1 fruit fly cellular context compared by ENCODE assay signal in the genomic region with DNA sequence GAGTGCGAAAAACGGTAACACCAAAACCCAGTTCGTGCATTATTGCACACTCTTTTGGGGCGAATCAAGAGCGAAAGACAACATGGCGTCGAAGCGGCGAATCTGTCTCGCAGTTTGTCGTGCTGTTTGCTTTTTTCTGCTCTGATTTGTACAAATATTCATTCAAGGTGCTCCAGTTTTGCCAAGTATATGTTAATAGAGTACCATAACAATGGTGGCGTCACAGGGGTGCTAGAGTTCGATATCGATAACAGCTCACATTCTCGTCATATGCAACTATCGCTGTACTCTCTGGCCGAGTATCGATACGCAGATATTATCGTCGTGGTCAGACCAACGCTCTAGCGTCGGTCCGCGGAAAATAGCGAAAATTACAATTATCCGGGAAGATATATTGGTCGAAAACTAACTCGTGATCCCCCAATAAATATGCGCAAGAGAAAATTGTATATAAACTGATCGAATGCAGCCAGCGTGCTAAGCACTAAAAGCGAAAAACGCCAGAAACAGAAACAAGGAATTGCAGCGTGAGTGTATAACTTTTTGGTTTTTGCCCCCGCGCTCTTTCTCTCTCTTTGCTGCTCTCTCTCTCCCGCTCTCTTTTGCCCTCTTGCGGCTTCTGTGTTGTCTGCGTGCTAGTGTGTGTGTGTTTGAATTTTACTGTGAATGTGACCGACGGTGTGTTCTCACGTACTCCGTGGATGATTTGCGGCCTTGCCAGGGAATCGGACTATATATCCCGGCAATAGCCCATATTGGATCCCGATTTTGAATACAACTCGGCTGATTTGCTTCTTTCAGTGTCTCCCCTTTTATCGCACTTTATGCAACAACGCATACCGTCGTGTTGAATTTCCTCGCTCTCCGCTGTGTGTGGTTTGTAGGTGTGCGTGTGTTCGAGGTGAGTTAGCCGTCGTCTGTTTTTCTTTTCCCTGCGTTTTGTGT.
TF ChIP-seq lines count a peak whose summit lies in the region.

Gene flfl, plus strand, starts transcription at position 298 of the 945 bp plus-strand sequence.

TF ChIP-seq in whole organism, embryonic, 481 proteins besides CTCF, POLR2A, EP300 and RAD21 (continued from another document and continues in another):
- TF ChIP-seq peb (GFP tag; IDR thresholded peaks at IDR 0.05; lab: Robert Waterston, UW) (no peak), CG5180 (GFP tag; optimal IDR thresholded peaks at IDR 0.05; lab: Kevin White, UChicago) (peak; percentile 0), CG10321 (GFP tag; IDR thresholded peaks at IDR 0.05; lab: Robert Waterston, UW) (no peak), CG11456 (GFP tag; IDR thresholded peaks at IDR 0.05; lab: Robert Waterston, UW) (no peak), Myb (GFP tag; optimal IDR thresholded peaks at IDR 0.05; lab: Kevin White, UChicago) (peak; percentile 81), HLH3B (GFP tag; IDR thresholded peaks at IDR 0.05; lab: Robert Waterston, UW) (no peak), gsb-n (tag; optimal IDR thresholded peaks at IDR 0.05; lab: Kevin White, UChicago) (no peak), CG13775 (GFP tag; optimal IDR thresholded peaks at IDR 0.05; lab: Kevin White, UChicago) (no peak), mam (GFP tag; optimal IDR thresholded peaks at IDR 0.05; lab: Kevin White, UChicago) (peak; percentile 35), Rfx (GFP tag; IDR thresholded peaks at IDR 0.05; lab: Robert Waterston, UW) (no peak), fd3F (GFP tag; optimal IDR thresholded peaks at IDR 0.05; lab: Kevin White, UChicago) (no peak), Asciz (GFP tag; optimal IDR thresholded peaks at IDR 0.05; lab: Kevin White, UChicago) (no peak), twi (tag; optimal IDR thresholded peaks at IDR 0.05; lab: Kevin White, UChicago) (no peak), MESR4 (GFP tag; optimal IDR thresholded peaks at IDR 0.05; lab: Kevin White, UChicago) (peak; percentile 94), Doc3 (GFP tag; IDR thresholded peaks at IDR 0.05; lab: Robert Waterston, UW; ENCODE audit: partially characterized antibody) (no peak), CG33557 (GFP tag; optimal IDR thresholded peaks at IDR 0.05; lab: Kevin White, UChicago) (peak; percentile 1), wdn (GFP tag; IDR thresholded peaks at IDR 0.05; lab: Robert Waterston, UW) (no peak), sens-2 (GFP tag; IDR thresholded peaks at IDR 0.05; lab: Robert Waterston, UW) (no peak), CG16779 (GFP tag; IDR thresholded peaks at IDR 0.05; lab: Robert Waterston, UW) (no peak), Dll (GFP tag; IDR thresholded peaks at IDR 0.05; lab: Robert Waterston, UW; ENCODE audit: partially characterized antibody) (no peak), CG11247 (GFP tag; IDR thresholded peaks at IDR 0.05; lab: Robert Waterston, UW) (no peak), ssp (GFP tag; IDR thresholded peaks at IDR 0.05; lab: Robert Waterston, UW) (no peak), CG17385 (GFP tag; optimal IDR thresholded peaks at IDR 0.05; lab: Kevin White, UChicago) (no peak), CG7839 (tag; optimal IDR thresholded peaks at IDR 0.05; lab: Kevin White, UChicago) (no peak), salm (tag; optimal IDR thresholded peaks at IDR 0.05; lab: Kevin White, UChicago) (no peak), CG11696 (GFP tag; IDR thresholded peaks at IDR 0.05; lab: Robert Waterston, UW) (no peak), HmgD (GFP tag; optimal IDR thresholded peaks at IDR 0.05; lab: Kevin White, UChicago) (peak; percentile 49), CG17802 (tag; optimal IDR thresholded peaks at IDR 0.05; lab: Kevin White, UChicago) (no peak), YL-1 (GFP tag; optimal IDR thresholded peaks at IDR 0.05; lab: Kevin White, UChicago) (peak; percentile 72), CG4282 (GFP tag; optimal IDR thresholded peaks at IDR 0.05; lab: Kevin White, UChicago) (no peak), hkb (optimal IDR thresholded peaks at IDR 0.05; lab: Kevin White, UChicago) (no peak), hkb (GFP tag; IDR thresholded peaks at IDR 0.05; lab: Robert Waterston, UW) (no peak), nerfin-2 (GFP tag; IDR thresholded peaks at IDR 0.05; lab: Robert Waterston, UW; ENCODE audit: partially characterized antibody) (no peak), CG14050 (GFP tag; IDR thresholded peaks at IDR 0.05; lab: Robert Waterston, UW) (no peak), CG14860 (GFP tag; IDR thresholded peaks at IDR 0.05; lab: Robert Waterston, UW; ENCODE audit: partially characterized antibody) (no peak), NC2β (GFP tag; optimal IDR thresholded peaks at IDR 0.05; lab: Kevin White, UChicago) (no peak), maf-S (GFP tag; optimal IDR thresholded peaks at IDR 0.05; lab: Kevin White, UChicago) (peak; percentile 24), CG8944 (GFP tag; optimal IDR thresholded peaks at IDR 0.05; lab: Kevin White, UChicago) (no peak), ewg (GFP tag; optimal IDR thresholded peaks at IDR 0.05; lab: Kevin White, UChicago) (peak; percentile 26), en (GFP tag; optimal IDR thresholded peaks at IDR 0.05; lab: Kevin White, UChicago) (no peak), CG14667 (GFP tag; IDR thresholded peaks at IDR 0.05; lab: Robert Waterston, UW) (no peak), ci (GFP tag; IDR thresholded peaks at IDR 0.05; lab: Robert Waterston, UW) (no peak), abd-A (tag; optimal IDR thresholded peaks at IDR 0.05; lab: Kevin White, UChicago) (no peak), Stat92E (GFP tag; optimal IDR thresholded peaks at IDR 0.05; lab: Kevin White, UChicago) (no peak), jumu (GFP tag; optimal IDR thresholded peaks at IDR 0.05; lab: Kevin White, UChicago) (peak; percentile 35), h (optimal IDR thresholded peaks at IDR 0.05; lab: Kevin White, UChicago) (no peak), danr (GFP tag; IDR thresholded peaks at IDR 0.05; lab: Robert Waterston, UW) (no peak), luna (GFP tag; optimal IDR thresholded peaks at IDR 0.05; lab: Kevin White, UChicago) (no peak), CG6854 (GFP tag; optimal IDR thresholded peaks at IDR 0.05; lab: Kevin White, UChicago) (no peak), CG17829 (tag; optimal IDR thresholded peaks at IDR 0.05; lab: Kevin White, UChicago) (peak; percentile 17), CG7372 (GFP tag; IDR thresholded peaks at IDR 0.05; lab: Robert Waterston, UW) (no peak), CG1233 (GFP tag; optimal IDR thresholded peaks at IDR 0.05; lab: Kevin White, UChicago) (no peak), zf30C (GFP tag; optimal IDR thresholded peaks at IDR 0.05; lab: Kevin White, UChicago) (no peak), stwl (tag; optimal IDR thresholded peaks at IDR 0.05; lab: Kevin White, UChicago) (peak; percentile 32), CG18619 (GFP tag; optimal IDR thresholded peaks at IDR 0.05; lab: Kevin White, UChicago) (peak; percentile 23), Jarid2 (GFP tag; optimal IDR thresholded peaks at IDR 0.05; lab: Kevin White, UChicago) (peak; percentile 31), CG1647 (GFP tag; optimal IDR thresholded peaks at IDR 0.05; lab: Kevin White, UChicago) (no peak), CG17612 (GFP tag; IDR thresholded peaks at IDR 0.05; lab: Robert Waterston, UW) (no peak), otp (GFP tag; IDR thresholded peaks at IDR 0.05; lab: Robert Waterston, UW) (no peak), CG10431 (GFP tag; optimal IDR thresholded peaks at IDR 0.05; lab: Kevin White, UChicago) (no peak), Hr39 (optimal IDR thresholded peaks at IDR 0.05; lab: Kevin White, UChicago) (no peak), scrt (GFP tag; optimal IDR thresholded peaks at IDR 0.05; lab: Kevin White, UChicago) (peak; percentile 14), CG18011 (GFP tag; optimal IDR thresholded peaks at IDR 0.05; lab: Kevin White, UChicago) (peak; percentile 21), Xbp1 (GFP tag; optimal IDR thresholded peaks at IDR 0.05; lab: Kevin White, UChicago) (no peak), Dref (GFP tag; IDR thresholded peaks at IDR 0.05; lab: Robert Waterston, UW) (no peak), Lpt (GFP tag; optimal IDR thresholded peaks at IDR 0.05; lab: Kevin White, UChicago) (no peak), Sry-β (GFP tag; optimal IDR thresholded peaks at IDR 0.05; lab: Kevin White, UChicago) (no peak), D19B (GFP tag; optimal IDR thresholded peaks at IDR 0.05; lab: Kevin White, UChicago) (no peak), CG4617 (GFP tag; optimal IDR thresholded peaks at IDR 0.05; lab: Kevin White, UChicago; ENCODE audit: borderline replicate concordance) (peak; percentile 57), nom (GFP tag; optimal IDR thresholded peaks at IDR 0.05; lab: Kevin White, UChicago) (peak; percentile 66), CG34422 (GFP tag; IDR thresholded peaks at IDR 0.05; lab: Robert Waterston, UW) (no peak), Hr3 (GFP tag; optimal IDR thresholded peaks at IDR 0.05; lab: Kevin White, UChicago) (no peak), nmo (GFP tag; optimal IDR thresholded peaks at IDR 0.05; lab: Kevin White, UChicago) (peak; percentile 51), cg (GFP tag; optimal IDR thresholded peaks at IDR 0.05; lab: Kevin White, UChicago) (peak; percentile 99), CG12155 (GFP tag; optimal IDR thresholded peaks at IDR 0.05; lab: Kevin White, UChicago) (peak; percentile 18), CG4854 (GFP tag; optimal IDR thresholded peaks at IDR 0.05; lab: Kevin White, UChicago) (no peak), Usf (GFP tag; optimal IDR thresholded peaks at IDR 0.05; lab: Kevin White, UChicago) (no peak), NK7.1 (GFP tag; optimal IDR thresholded peaks at IDR 0.05; lab: Kevin White, UChicago) (no peak), D19A (tag; optimal IDR thresholded peaks at IDR 0.05; lab: Kevin White, UChicago) (peak; percentile 30), Sin3A (optimal IDR thresholded peaks at IDR 0.05; lab: Kevin White, UChicago) (peak; percentile 98), Spps (tag; optimal IDR thresholded peaks at IDR 0.05; lab: Kevin White, UChicago) (no peak), ind (GFP tag; optimal IDR thresholded peaks at IDR 0.05; lab: Kevin White, UChicago) (peak; percentile 20), CG5953 (GFP tag; IDR thresholded peaks at IDR 0.05; lab: Robert Waterston, UW) (no peak), repo (GFP tag; optimal IDR thresholded peaks at IDR 0.05; lab: Kevin White, UChicago) (no peak), CG15601 (tag; optimal IDR thresholded peaks at IDR 0.05; lab: Kevin White, UChicago) (no peak), CG1832 (GFP tag; optimal IDR thresholded peaks at IDR 0.05; lab: Kevin White, UChicago) (peak; percentile 37), CG34376 (GFP tag; optimal IDR thresholded peaks at IDR 0.05; lab: Kevin White, UChicago) (peak; percentile 54), CG6689 (GFP tag; IDR thresholded peaks at IDR 0.05; lab: Robert Waterston, UW) (no peak), z (GFP tag; IDR thresholded peaks at IDR 0.05; lab: Robert Waterston, UW) (no peak), vfl (GFP tag; optimal IDR thresholded peaks at IDR 0.05; lab: Kevin White, UChicago) (no peak), tin (GFP tag; optimal IDR thresholded peaks at IDR 0.05; lab: Kevin White, UChicago) (peak; percentile 3), CG4404 (GFP tag; IDR thresholded peaks at IDR 0.05; lab: Robert Waterston, UW) (no peak), Six4 (GFP tag; optimal IDR thresholded peaks at IDR 0.05; lab: Kevin White, UChicago) (no peak), CG30431 (GFP tag; optimal IDR thresholded peaks at IDR 0.05; lab: Kevin White, UChicago) (no peak), CoRest (tag; optimal IDR thresholded peaks at IDR 0.05; lab: Kevin White, UChicago) (peak; percentile 35), Dek (tag; optimal IDR thresholded peaks at IDR 0.05; lab: Kevin White, UChicago) (no peak), Hsf (GFP tag; optimal IDR thresholded peaks at IDR 0.05; lab: Kevin White, UChicago) (peak; percentile 0), CG16863 (GFP tag; optimal IDR thresholded peaks at IDR 0.05; lab: Kevin White, UChicago) (peak; percentile 22), CG9817 (tag; optimal IDR thresholded peaks at IDR 0.05; lab: Kevin White, UChicago) (peak; percentile 26), dati (GFP tag; IDR thresholded peaks at IDR 0.05; lab: Robert Waterston, UW) (no peak), CG8290 (GFP tag; optimal IDR thresholded peaks at IDR 0.05; lab: Kevin White, UChicago) (no peak), CG8290 (tag; optimal IDR thresholded peaks at IDR 0.05; lab: Kevin White, UChicago) (peak in 1 of 2 experiments; percentile 72), inv (GFP tag; IDR thresholded peaks at IDR 0.05; lab: Robert Waterston, UW; ENCODE audit: partially characterized antibody) (no peak), Max (GFP tag; optimal IDR thresholded peaks at IDR 0.05; lab: Kevin White, UChicago) (peak; percentile 1), sc (optimal IDR thresholded peaks at IDR 0.05; lab: Kevin White, UChicago) (no peak), sc (GFP tag; optimal IDR thresholded peaks at IDR 0.05; lab: Kevin White, UChicago) (no peak), lilli (GFP tag; optimal IDR thresholded peaks at IDR 0.05; lab: Kevin White, UChicago) (no peak), CG10959 (GFP tag; IDR thresholded peaks at IDR 0.05; lab: Robert Waterston, UW) (no peak), bsh (GFP tag; optimal IDR thresholded peaks at IDR 0.05; lab: Kevin White, UChicago) (peak in 1 of 2 experiments; percentile 4), CG2678 (tag; optimal IDR thresholded peaks at IDR 0.05; lab: Kevin White, UChicago) (peak; percentile 13), BEAF-32 (GFP tag; optimal IDR thresholded peaks at IDR 0.05; lab: Kevin White, UChicago) (peak; percentile 98), CG3065 (GFP tag; optimal IDR thresholded peaks at IDR 0.05; lab: Kevin White, UChicago) (no peak), fd102C (GFP tag; optimal IDR thresholded peaks at IDR 0.05; lab: Kevin White, UChicago) (no peak), Abd-B (GFP tag; optimal IDR thresholded peaks at IDR 0.05; lab: Kevin White, UChicago) (no peak), Oli (tag; optimal IDR thresholded peaks at IDR 0.05; lab: Kevin White, UChicago) (no peak), prd (optimal IDR thresholded peaks at IDR 0.05; lab: Kevin White, UChicago) (no peak), prd (GFP tag; IDR thresholded peaks at IDR 0.05; lab: Robert Waterston, UW) (no peak), CG13123 (GFP tag; optimal IDR thresholded peaks at IDR 0.05; lab: Kevin White, UChicago) (no peak), CG18764 (GFP tag; optimal IDR thresholded peaks at IDR 0.05; lab: Kevin White, UChicago) (peak; percentile 35), sens (GFP tag; lab: Kevin White, UChicago) (peak; percentile 78), Nf-YC (tag; optimal IDR thresholded peaks at IDR 0.05; lab: Kevin White, UChicago) (no peak), CG8359 (GFP tag; optimal IDR thresholded peaks at IDR 0.05; lab: Kevin White, UChicago; ENCODE audit: borderline replicate concordance) (peak; percentile 9), Neu2 (GFP tag; optimal IDR thresholded peaks at IDR 0.05; lab: Kevin White, UChicago; ENCODE audit: borderline replicate concordance) (no peak), Adf1 (GFP tag; IDR thresholded peaks at IDR 0.05; lab: Robert Waterston, UW) (no peak), CG32532 (GFP tag; IDR thresholded peaks at IDR 0.05; lab: Robert Waterston, UW) (no peak), Nf-YA (GFP tag; IDR thresholded peaks at IDR 0.05; lab: Robert Waterston, UW) (no peak)
